Worm (Caenorhabditis elegans): Measurements from ENCODE around the gene tig-2.

ce11 chrV:4698675-4699074, 31.3 kb downstream of the tig-2 start:
- TF ChIP-seq ref-1 (GFP tag; conservative IDR thresholded peaks at IDR 0.05), result no peak
- no peak for TF ChIP-seq flt-1 (GFP tag; IDR thresholded peaks at IDR 0.05)
- TF ChIP-seq cog-1 (tag; optimal IDR thresholded peaks at IDR 0.05), result no peak
- no peak for TF ChIP-seq klf-2 (GFP tag; conservative IDR thresholded peaks at IDR 0.05)
- TF ChIP-seq T22C8.4 (GFP tag; IDR thresholded peaks at IDR 0.05), result no peak

All from whole organism, midembryonic.